Fruit fly (Drosophila melanogaster): ENCODE results near the gene Atac3.

Gene Atac3

dm6 chr3L:361201-361600 is 33.4 kb upstream of the Atac3 start, which contains the start of the genes Cdc5 and CG1233 (continued):
- TF ChIP-seq CG16813 (GFP tag; IDR thresholded peaks at IDR 0.05; ENCODE audit: partially characterized antibody), result peak; percentile 49; the same call in 1 of the 3 replicates
- no peak for TF ChIP-seq HLHmδ (GFP tag; optimal IDR thresholded peaks at IDR 0.05)
- TF ChIP-seq CG17328 (GFP tag; IDR thresholded peaks at IDR 0.05), result peak; percentile 23; the same call in 1 of the 2 replicates
- peak in 1 of 2 experiments; percentile 42 for TF ChIP-seq bsh (GFP tag; optimal IDR thresholded peaks at IDR 0.05)
- TF ChIP-seq CG15601 (tag; optimal IDR thresholded peaks at IDR 0.05), result no peak
- TF ChIP-seq CG1792 (GFP tag; optimal IDR thresholded peaks at IDR 0.05), result peak; percentile 81
- 0 out of 2 replicates have a peak, but pooled peaks have one; percentile 33 for TF ChIP-seq CG1024 (GFP tag; IDR thresholded peaks at IDR 0.05)
- TF ChIP-seq Dbx (GFP tag; IDR thresholded peaks at IDR 0.05), result peak; percentile 57; the same call in 2 of the 3 replicates
- no peak for TF ChIP-seq ase (GFP tag; IDR thresholded peaks at IDR 0.05)
- no peak for TF ChIP-seq Asciz (GFP tag; optimal IDR thresholded peaks at IDR 0.05)
- TF ChIP-seq BEAF-32 (GFP tag; optimal IDR thresholded peaks at IDR 0.05), result peak; percentile 59
- no peak for TF ChIP-seq NfI (GFP tag; optimal IDR thresholded peaks at IDR 0.05)
- TF ChIP-seq Vsx1 (GFP tag; optimal IDR thresholded peaks at IDR 0.05), result no peak
- peak; percentile 62; the same call in 2 of the 3 replicates for TF ChIP-seq CG34224 (GFP tag; IDR thresholded peaks at IDR 0.05; ENCODE audit: partially characterized antibody)
- TF ChIP-seq CG13287 (GFP tag; IDR thresholded peaks at IDR 0.05; ENCODE audit: partially characterized antibody), result peak; percentile 75
- no peak for TF ChIP-seq CG2889 (GFP tag; IDR thresholded peaks at IDR 0.05)
- peak; percentile 75 for TF ChIP-seq CG12659 (GFP tag; optimal IDR thresholded peaks at IDR 0.05)
- no peak for TF ChIP-seq CG8944 (GFP tag; optimal IDR thresholded peaks at IDR 0.05)
- peak; percentile 50 for TF ChIP-seq ems (GFP tag; optimal IDR thresholded peaks at IDR 0.05)

DNA sequence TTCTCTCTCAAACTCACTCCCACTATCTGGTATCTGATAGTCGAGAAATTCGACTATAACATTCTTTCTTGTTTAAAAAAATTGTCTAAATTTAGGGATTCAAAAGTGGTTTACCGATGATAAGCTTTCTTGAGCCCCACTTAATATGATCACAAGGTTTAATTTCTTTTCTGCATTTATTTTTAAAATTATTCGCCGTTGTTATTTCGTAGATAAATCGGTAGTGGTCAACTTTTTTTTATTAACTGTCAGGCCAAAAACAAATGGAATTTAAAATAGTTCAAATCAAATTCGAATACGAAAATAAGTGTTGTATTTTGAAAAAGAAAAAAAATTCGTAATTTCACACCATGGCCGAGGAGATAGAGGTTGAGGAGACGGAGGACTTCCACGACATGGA is 29.9 kb upstream of the Atac3 start, which contains the start of gene Roc1b:
Gene Roc1b (plus strand): TSS at position 301 of the 400 bp plus-strand sequence.
- no peak for TF ChIP-seq CG6689 (GFP tag; IDR thresholded peaks at IDR 0.05)
- TF ChIP-seq hbn (GFP tag; IDR thresholded peaks at IDR 0.05; ENCODE audit: partially characterized antibody), result no peak

dm6 chr3L:356016-356472 is 28.3 kb upstream of the Atac3 start, which contains the start of gene CG1231:
TSS of gene CG1231 (plus strand) at chr3L:356422.
- TF ChIP-seq Scr (GFP tag; IDR thresholded peaks at IDR 0.05; ENCODE audit: partially characterized antibody) (peak; percentile 52), CG17612 (GFP tag; IDR thresholded peaks at IDR 0.05) (no peak), amos (GFP tag; IDR thresholded peaks at IDR 0.05; ENCODE audit: partially characterized antibody) (peak; percentile 16; the same call in 1 of the 2 replicates), sens (GFP tag) (peak; percentile 46), Dp (GFP tag; optimal IDR thresholded peaks at IDR 0.05) (peak; percentile 23), ewg (GFP tag; optimal IDR thresholded peaks at IDR 0.05) (peak; percentile 8), lab (GFP tag; optimal IDR thresholded peaks at IDR 0.05) (no peak), Dll (GFP tag; IDR thresholded peaks at IDR 0.05; ENCODE audit: partially characterized antibody) (peak; percentile 58; the same call in 2 of the 4 replicates), Sry-δ (GFP tag; optimal IDR thresholded peaks at IDR 0.05) (peak; percentile 1), CG34224 (GFP tag; IDR thresholded peaks at IDR 0.05; ENCODE audit: partially characterized antibody) (peak; percentile 20; the same call in 1 of the 3 replicates), Doc3 (GFP tag; IDR thresholded peaks at IDR 0.05; ENCODE audit: partially characterized antibody) (peak; percentile 52; the same call in 1 of the 3 replicates), E2f2 (GFP tag; IDR thresholded peaks at IDR 0.05) (peak; percentile 57), unc-4 (GFP tag; IDR thresholded peaks at IDR 0.05; ENCODE audit: partially characterized antibody) (peak; percentile 60), pum (GFP tag; optimal IDR thresholded peaks at IDR 0.05) (no peak), CG13287 (GFP tag; IDR thresholded peaks at IDR 0.05; ENCODE audit: partially characterized antibody) (peak; percentile 66), Ssrp (tag; optimal IDR thresholded peaks at IDR 0.05) (no peak), BEAF-32 (GFP tag; optimal IDR thresholded peaks at IDR 0.05) (peak; percentile 39), hbn (GFP tag; IDR thresholded peaks at IDR 0.05; ENCODE audit: partially characterized antibody) (peak; percentile 27; the same call in 1 of the 2 replicates)
